Worm (Caenorhabditis elegans): Measurements from ENCODE around the gene C33H5.1.
A peak's percentile ranks its signal among the peaks of the same experiment; 100 is the strongest.

The C33H5.1 gene

ce11 chrIV:7790801-7791588, 17.7 kb upstream of the C33H5.1 start, which contains the start of gene rsp-6 (continued):
- TF ChIP-seq ceh-44 (GFP tag; IDR thresholded peaks at IDR 0.05) (peak; percentile 56; the same call in 1 of the 2 replicates), vab-7 (GFP tag; IDR thresholded peaks at IDR 0.05) (peak; percentile 58; the same call in 1 of the 2 replicates), ctbp-1 (GFP tag; IDR thresholded peaks at IDR 0.05) (peak; percentile 41; the same call in 1 of the 2 replicates), rbr-2 (tag; optimal IDR thresholded peaks at IDR 0.05) (peak; percentile 85), hlh-11 (tag; optimal IDR thresholded peaks at IDR 0.05) (peak; percentile 90), hmg-1.1 (GFP tag; IDR thresholded peaks at IDR 0.05) (peak; percentile 45; the same call in 1 of the 2 replicates), D1046.2 (GFP tag; IDR thresholded peaks at IDR 0.05) (peak; percentile 99), Y48G9A.11 (GFP tag; IDR thresholded peaks at IDR 0.05) (peak; percentile 18; the same call in 1 of the 2 replicates), Y105C5A.15 (GFP tag; IDR thresholded peaks at IDR 0.05) (0 out of 2 replicates have a peak, but pooled peaks have one; percentile 51), pha-4 (GFP tag; IDR thresholded peaks at IDR 0.05) (peak; percentile 61), pha-4 (tag; optimal IDR thresholded peaks at IDR 0.05) (peak; percentile 43), unc-62 (GFP tag; optimal IDR thresholded peaks at IDR 0.05 in 1 of 2) (peak in 1 of 2 experiments; percentile 17), unc-62 (tag; optimal IDR thresholded peaks at IDR 0.05) (no peak), php-3 (GFP tag; IDR thresholded peaks at IDR 0.05) (no peak), aha-1 (tag) (peak; percentile 96), duxl-1 (tag; optimal IDR thresholded peaks at IDR 0.05; ENCODE audit: poor library complexity) (peak; percentile 44), madf-9 (GFP tag; conservative IDR thresholded peaks at IDR 0.05) (peak; percentile 72), gei-8 (GFP tag; optimal IDR thresholded peaks at IDR 0.05) (no peak), egl-27 (tag; optimal IDR thresholded peaks at IDR 0.05) (no peak), ceh-20 (GFP tag; IDR thresholded peaks at IDR 0.05) (no peak), hif-1 (tag; optimal IDR thresholded peaks at IDR 0.05) (peak in 1 of 2 experiments; percentile 75), zip-11 (GFP tag; IDR thresholded peaks at IDR 0.05) (0 out of 2 replicates have a peak, but pooled peaks have one; percentile 11), skn-1 (tag; optimal IDR thresholded peaks at IDR 0.05) (no peak), lin-1 (GFP tag; IDR thresholded peaks at IDR 0.05) (no peak), sdz-12 (GFP tag; optimal IDR thresholded peaks at IDR 0.05) (no peak), T20F7.1 (GFP tag; optimal IDR thresholded peaks at IDR 0.05) (peak; percentile 81), dpl-1 (GFP tag; optimal IDR thresholded peaks at IDR 0.05) (peak; percentile 92), hlh-30 (tag; optimal IDR thresholded peaks at IDR 0.05; ENCODE audit: insufficient read depth) (peak; percentile 84), nhr-76 (tag; optimal IDR thresholded peaks at IDR 0.05) (no peak), ZK546.5 (tag; optimal IDR thresholded peaks at IDR 0.05) (no peak), snpc-4 (tag; optimal IDR thresholded peaks at IDR 0.05) (no peak), mdt-29 (GFP tag; IDR thresholded peaks at IDR 0.05) (no peak), zfp-3 (GFP tag; conservative IDR thresholded peaks at IDR 0.05) (0 out of 2 replicates have a peak, but pooled peaks have one; percentile 33), nhr-10 (tag; optimal IDR thresholded peaks at IDR 0.05) (no peak), ama-1 (optimal IDR thresholded peaks at IDR 0.05) (peak; percentile 73), ceh-32 (tag; optimal IDR thresholded peaks at IDR 0.05; ENCODE audit: poor library complexity) (no peak), set-16 (GFP tag; IDR thresholded peaks at IDR 0.05) (no peak), daf-8 (GFP tag; IDR thresholded peaks at IDR 0.05) (no peak), mdl-1 (tag; optimal IDR thresholded peaks at IDR 0.05) (peak in 1 of 2 experiments; percentile 59)

DNA sequence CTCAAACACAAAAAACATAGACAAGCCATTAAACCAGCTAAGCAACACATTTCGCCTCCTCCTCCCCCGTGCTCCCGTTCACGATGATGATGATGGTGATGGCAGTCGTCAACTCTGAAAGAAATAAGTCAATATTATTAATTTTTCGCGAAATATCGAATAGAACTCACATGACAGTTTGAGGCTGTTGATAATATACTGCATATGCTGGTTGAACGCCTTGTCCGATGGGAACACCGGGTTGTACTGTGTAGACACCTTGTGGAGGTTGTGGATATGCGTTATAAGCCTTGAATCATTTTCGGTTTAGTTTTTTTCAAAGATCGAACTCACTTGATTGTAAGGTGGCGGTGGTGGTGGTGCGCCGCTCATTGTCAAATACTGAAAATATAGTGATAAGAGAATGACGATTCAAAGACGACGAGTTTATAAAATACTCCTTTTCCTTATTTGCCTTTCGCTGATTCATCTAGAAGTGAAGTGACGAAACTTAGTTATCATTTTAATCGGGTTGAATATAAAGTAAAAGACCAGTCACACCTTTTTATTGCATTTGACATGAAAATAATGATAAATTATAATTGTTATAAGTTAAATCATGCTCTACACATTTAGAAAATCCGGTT, 16.8 kb upstream of the C33H5.1 start, which contains the start of gene C33H5.13:
C33H5.13 (minus strand) TSS at position 443 of the 626 bp plus-strand sequence.
- TF ChIP-seq arid-1 (GFP tag; conservative IDR thresholded peaks at IDR 0.05) (no peak), daf-16 (GFP tag; optimal IDR thresholded peaks at IDR 0.05) (no peak), daf-16 (tag; optimal IDR thresholded peaks at IDR 0.05) (peak; percentile 44), unc-62 (GFP tag; optimal IDR thresholded peaks at IDR 0.05 in 1 of 2) (no peak), unc-62 (tag; optimal IDR thresholded peaks at IDR 0.05) (no peak), dve-1 (tag; optimal IDR thresholded peaks at IDR 0.05; ENCODE audit: insufficient read depth) (peak; percentile 50), aha-1 (tag) (peak; percentile 71), nhr-28 (tag; optimal IDR thresholded peaks at IDR 0.05) (peak; percentile 49), T20F7.1 (GFP tag; optimal IDR thresholded peaks at IDR 0.05) (peak; percentile 18), pqm-1 (tag; optimal IDR thresholded peaks at IDR 0.05) (peak; percentile 90), hlh-11 (tag; optimal IDR thresholded peaks at IDR 0.05) (peak; percentile 61), F37D6.2 (tag; optimal IDR thresholded peaks at IDR 0.05) (no peak), nhr-77 (tag; optimal IDR thresholded peaks at IDR 0.05) (peak; percentile 43), lin-39 (tag; optimal IDR thresholded peaks at IDR 0.05) (no peak), ama-1 (optimal IDR thresholded peaks at IDR 0.05) (no peak), spr-1 (tag; optimal IDR thresholded peaks at IDR 0.05) (no peak)
